Worm (Caenorhabditis elegans): Measurements from ENCODE around the gene cas-1.
A peak's percentile ranks its signal among the peaks of the same experiment; 100 is the strongest.

The cas-1 gene

DNA sequence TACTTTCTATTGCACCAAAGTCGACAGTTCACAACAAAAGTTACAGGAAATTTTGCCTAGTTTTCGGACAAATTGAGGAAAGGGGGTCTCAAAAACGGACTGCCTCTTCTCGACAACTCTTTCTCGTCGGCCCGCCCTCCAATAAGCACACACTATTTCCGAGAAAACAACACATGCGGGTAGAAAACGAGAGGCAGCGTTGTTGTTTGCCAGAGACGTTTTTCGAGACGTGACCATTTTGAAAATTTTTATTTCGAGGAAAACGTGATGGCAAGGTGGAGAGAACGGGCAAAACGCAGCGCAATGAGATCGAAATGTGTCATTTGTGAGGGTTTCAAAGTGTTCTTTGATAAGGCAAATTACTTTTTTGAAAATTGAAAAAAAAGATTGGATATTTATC lies 20.0 kb downstream of the cas-1 start (continued):
- TF ChIP-seq hlh-11 (tag; optimal IDR thresholded peaks at IDR 0.05) (peak; percentile 30), saeg-2 (GFP tag; IDR thresholded peaks at IDR 0.05) (no peak), ztf-11 (tag; optimal IDR thresholded peaks at IDR 0.05) (no peak), nhr-102 (tag; optimal IDR thresholded peaks at IDR 0.05) (no peak), nhr-41 (GFP tag; IDR thresholded peaks at IDR 0.05) (no peak), mep-1 (tag; optimal IDR thresholded peaks at IDR 0.05) (peak; percentile 45), lir-3 (tag; optimal IDR thresholded peaks at IDR 0.05) (no peak), nhr-76 (tag; optimal IDR thresholded peaks at IDR 0.05) (no peak), spr-3 (GFP tag; optimal IDR thresholded peaks at IDR 0.05) (no peak), aha-1 (tag) (peak; percentile 2), T26A8.4 (GFP tag; IDR thresholded peaks at IDR 0.05) (no peak), F37D6.2 (tag; optimal IDR thresholded peaks at IDR 0.05) (no peak), D1046.2 (GFP tag; IDR thresholded peaks at IDR 0.05) (no peak), dmd-6 (GFP tag; IDR thresholded peaks at IDR 0.05) (peak; percentile 64), hif-1 (tag; optimal IDR thresholded peaks at IDR 0.05) (peak in 1 of 2 experiments; percentile 78), snpc-1.2 (GFP tag; IDR thresholded peaks at IDR 0.05) (no peak), hmg-1.1 (GFP tag; IDR thresholded peaks at IDR 0.05) (peak; percentile 40; the same call in 1 of the 2 replicates), zfp-3 (GFP tag; conservative IDR thresholded peaks at IDR 0.05) (no peak), hlh-30 (tag; optimal IDR thresholded peaks at IDR 0.05; ENCODE audit: insufficient read depth) (peak; percentile 88), Y5F2A.4 (GFP tag; optimal IDR thresholded peaks at IDR 0.05) (no peak), ceh-44 (GFP tag; IDR thresholded peaks at IDR 0.05) (no peak), lsy-2 (tag; optimal IDR thresholded peaks at IDR 0.05) (peak in 1 of 2 experiments; percentile 48), zfp-2 (tag; optimal IDR thresholded peaks at IDR 0.05) (no peak), unc-130 (GFP tag; optimal IDR thresholded peaks at IDR 0.05) (no peak), ctbp-1 (GFP tag; IDR thresholded peaks at IDR 0.05) (0 out of 2 replicates have a peak, but pooled peaks have one; percentile 38), mdl-1 (tag; optimal IDR thresholded peaks at IDR 0.05) (peak in 1 of 2 experiments; percentile 62), ztf-7 (tag; optimal IDR thresholded peaks at IDR 0.05) (no peak), gei-8 (GFP tag; optimal IDR thresholded peaks at IDR 0.05) (no peak), nhr-10 (tag; optimal IDR thresholded peaks at IDR 0.05) (no peak), mxl-3 (GFP tag; optimal IDR thresholded peaks at IDR 0.05) (peak; percentile 83)

DNA sequence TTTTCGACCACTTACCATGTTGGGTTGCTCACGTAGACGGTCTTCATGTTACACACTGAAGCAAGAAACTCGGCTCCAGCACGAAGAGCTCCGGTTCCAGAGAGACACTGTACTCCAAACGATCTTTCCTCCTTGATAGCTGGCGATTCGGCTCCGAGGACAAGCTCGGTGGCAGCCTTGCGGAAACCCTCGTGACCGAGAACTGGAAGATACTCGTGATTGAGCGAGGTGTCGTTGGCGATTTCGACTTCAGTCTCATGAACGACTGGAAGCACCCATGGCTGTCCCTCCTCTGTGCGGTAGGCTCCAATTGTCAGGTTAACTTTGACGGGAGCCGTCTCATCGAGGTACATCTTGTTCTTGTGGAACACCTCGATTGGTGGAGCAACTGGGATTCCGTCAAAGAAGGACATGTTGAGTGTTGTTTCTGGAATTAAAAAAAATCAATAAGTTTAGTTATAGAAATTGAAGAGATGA lies 20.7 kb downstream of the cas-1 start, which contains the start of gene got-1.2:
Gene got-1.2, minus strand, starts transcription at position 427 of the 477 bp plus-strand sequence.
- TF ChIP-seq nhr-237 (tag; optimal IDR thresholded peaks at IDR 0.05) (no peak), set-16 (GFP tag; IDR thresholded peaks at IDR 0.05) (peak; percentile 69), ceh-82 (tag; optimal IDR thresholded peaks at IDR 0.05) (no peak), sdz-12 (GFP tag; optimal IDR thresholded peaks at IDR 0.05) (no peak), hlh-30 (tag; optimal IDR thresholded peaks at IDR 0.05; ENCODE audit: insufficient read depth) (peak; percentile 15), hif-1 (tag; optimal IDR thresholded peaks at IDR 0.05) (no peak), cey-2 (tag; optimal IDR thresholded peaks at IDR 0.05; ENCODE audit: borderline replicate concordance, insufficient read depth) (no peak), aha-1 (tag) (peak; percentile 86)

DNA sequence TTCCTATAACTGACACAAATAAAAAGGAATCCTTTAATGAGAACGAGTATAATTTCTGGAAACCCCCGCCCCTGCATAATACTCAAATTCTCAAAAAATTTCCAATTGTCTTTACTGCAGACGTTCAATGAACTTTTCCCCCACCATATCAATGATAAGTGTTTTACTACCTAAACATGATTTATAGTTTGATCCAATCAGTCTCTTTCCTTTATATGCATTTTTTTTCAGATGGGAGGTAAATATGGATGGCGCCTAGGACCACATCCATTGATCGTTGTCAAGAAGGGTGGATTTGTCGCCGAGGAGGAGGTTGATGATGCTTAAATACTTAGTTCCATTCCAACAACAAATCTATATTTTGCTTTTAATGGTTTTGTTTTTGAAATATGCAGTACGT lies 26.3 kb downstream of the cas-1 start:
- TF ChIP-seq hlh-11 (tag; optimal IDR thresholded peaks at IDR 0.05) (no peak), nhr-28 (tag; optimal IDR thresholded peaks at IDR 0.05) (no peak), nhr-41 (GFP tag; IDR thresholded peaks at IDR 0.05) (no peak), vab-7 (GFP tag; IDR thresholded peaks at IDR 0.05) (no peak), nhr-76 (tag; optimal IDR thresholded peaks at IDR 0.05) (no peak), D1046.2 (GFP tag; IDR thresholded peaks at IDR 0.05) (no peak), unc-62 (GFP tag; optimal IDR thresholded peaks at IDR 0.05 in 1 of 2) (peak in 1 of 2 experiments; percentile 71), unc-62 (tag; optimal IDR thresholded peaks at IDR 0.05) (no peak)
